Fruit fly (Drosophila melanogaster): ENCODE measurements around the gene CG17196.

The CG17196 gene

dm6 chr3R:25787198-25787597, 11.2 kb upstream of the CG17196 start, which contains the start of gene CG4960:
TSS of gene CG4960 (minus strand) at chr3R:25787298.
- TF ChIP-seq dpn (GFP tag; optimal IDR thresholded peaks at IDR 0.05), result no peak
- TF ChIP-seq fd3F (GFP tag; optimal IDR thresholded peaks at IDR 0.05), result no peak
- TF ChIP-seq CG6813 (GFP tag; optimal IDR thresholded peaks at IDR 0.05), result no peak
- no peak for TF ChIP-seq CG10209 (GFP tag; optimal IDR thresholded peaks at IDR 0.05)
- no peak for TF ChIP-seq CG17186 (GFP tag; optimal IDR thresholded peaks at IDR 0.05)
- TF ChIP-seq CG9932 (GFP tag; IDR thresholded peaks at IDR 0.05), result no peak
- TF ChIP-seq CG2199 (GFP tag; IDR thresholded peaks at IDR 0.05), result no peak
- TF ChIP-seq nom (GFP tag; optimal IDR thresholded peaks at IDR 0.05), result no peak
- TF ChIP-seq wor (GFP tag; IDR thresholded peaks at IDR 0.05), result no peak
- no peak for TF ChIP-seq Abd-B (GFP tag; optimal IDR thresholded peaks at IDR 0.05)
- TF ChIP-seq ara (GFP tag; IDR thresholded peaks at IDR 0.05), result no peak
- no peak for TF ChIP-seq sug (tag; optimal IDR thresholded peaks at IDR 0.05)
- no peak for TF ChIP-seq seq (GFP tag; IDR thresholded peaks at IDR 0.05)
- TF ChIP-seq CG15269 (tag; optimal IDR thresholded peaks at IDR 0.05), result no peak
- TF ChIP-seq esg (GFP tag; conservative IDR thresholded peaks at IDR 0.05), result no peak
- no peak for TF ChIP-seq crp (GFP tag; optimal IDR thresholded peaks at IDR 0.05)
- no peak for TF ChIP-seq pum (GFP tag; optimal IDR thresholded peaks at IDR 0.05)
- TF ChIP-seq CG17912 (GFP tag; optimal IDR thresholded peaks at IDR 0.05), result no peak
- no peak for TF ChIP-seq CG10366 (GFP tag; IDR thresholded peaks at IDR 0.05)
- TF ChIP-seq phol (tag; optimal IDR thresholded peaks at IDR 0.05), result no peak

- TF ChIP-seq CG6683 (GFP tag; optimal IDR thresholded peaks at IDR 0.05) (no peak), Trl (optimal IDR thresholded peaks at IDR 0.05) (peak; percentile 45 to 88), Trl (GFP tag; optimal IDR thresholded peaks at IDR 0.05) (no peak), CG3065 (GFP tag; optimal IDR thresholded peaks at IDR 0.05) (no peak), CG3163 (GFP tag; optimal IDR thresholded peaks at IDR 0.05) (peak; percentile 65), Fer1 (GFP tag; optimal IDR thresholded peaks at IDR 0.05) (no peak), Scr (GFP tag; IDR thresholded peaks at IDR 0.05; ENCODE audit: partially characterized antibody) (no peak), Ets65A (GFP tag) (peak; percentile 30), CG13296 (GFP tag; optimal IDR thresholded peaks at IDR 0.05) (no peak), amos (GFP tag; IDR thresholded peaks at IDR 0.05; ENCODE audit: partially characterized antibody) (peak; percentile 16; the same call in 1 of the 2 replicates), lola (GFP tag; optimal IDR thresholded peaks at IDR 0.05) (no peak), CG12659 (GFP tag; optimal IDR thresholded peaks at IDR 0.05) (no peak), CG18476 (GFP tag; optimal IDR thresholded peaks at IDR 0.05) (no peak), CG16779 (GFP tag; IDR thresholded peaks at IDR 0.05) (no peak), abd-A (tag; optimal IDR thresholded peaks at IDR 0.05) (peak; percentile 15), Hr3 (GFP tag; optimal IDR thresholded peaks at IDR 0.05) (no peak), z (GFP tag; IDR thresholded peaks at IDR 0.05) (peak; percentile 90), scrt (GFP tag; optimal IDR thresholded peaks at IDR 0.05) (no peak), CG7839 (tag; optimal IDR thresholded peaks at IDR 0.05) (no peak)
These were observed 6.9 kb upstream of the CG17196 start for dm6 chr3R:25782855-25783424.

- TF ChIP-seq CG12219 (GFP tag; optimal IDR thresholded peaks at IDR 0.05) (no peak), CG1832 (GFP tag; optimal IDR thresholded peaks at IDR 0.05) (no peak), CG18764 (GFP tag; optimal IDR thresholded peaks at IDR 0.05) (no peak), slbo (GFP tag; IDR thresholded peaks at IDR 0.05) (no peak), eyg (GFP tag; optimal IDR thresholded peaks at IDR 0.05) (no peak), gsb (GFP tag; IDR thresholded peaks at IDR 0.05) (no peak), CG4617 (GFP tag; optimal IDR thresholded peaks at IDR 0.05; ENCODE audit: borderline replicate concordance) (no peak), lilli (GFP tag; optimal IDR thresholded peaks at IDR 0.05) (no peak), PHDP (tag; optimal IDR thresholded peaks at IDR 0.05) (no peak), ash1 (GFP tag; optimal IDR thresholded peaks at IDR 0.05) (no peak), Meics (GFP tag; optimal IDR thresholded peaks at IDR 0.05) (no peak), CG3407 (GFP tag; optimal IDR thresholded peaks at IDR 0.05) (no peak), fd3F (GFP tag; optimal IDR thresholded peaks at IDR 0.05) (no peak)
These were observed 2.2 kb upstream of the CG17196 start, which contains the start of gene CG4956 for dm6 chr3R:25778205-25778604. TSS of gene CG4956 (minus strand) at chr3R:25778305.

Data from whole organism, embryonic.